Worm (Caenorhabditis elegans) whole organism, mixed stage, embryonic: ENCODE data around the gene clec-258.

ENCODE experiments used
- M03D4.4 ChIP-seq: sonication (generic microtip); optimal IDR thresholded peaks from 2 replicates; lab custom pipeline; 2017; ENCODE audit warnings: mild to moderate bottlenecking, missing genetic modification characterization, missing compliant biosample characterization
- bed-3 ChIP-seq: fragments of 200-800 bp; sonication (Bioruptor generic); optimal IDR thresholded peaks from 3 replicates; lab custom pipeline; 2018; ENCODE audit warnings: mild to moderate bottlenecking, missing genetic modification characterization, moderate library complexity, missing compliant biosample characterization
- blmp-1 ChIP-seq: fragments of 150-350 bp; optimal IDR thresholded peaks from 2 replicates; lab custom pipeline; 2014; ENCODE audit warnings: missing biosample characterization, missing genetic modification characterization
- ceh-39 ChIP-seq: fragments of 150-350 bp; optimal IDR thresholded peaks from 2 replicates; lab custom pipeline; 2014; ENCODE audit warnings: missing biosample characterization, missing genetic modification characterization
- ceh-43 ChIP-seq: fragments of 200-800 bp; sonication (Bioruptor generic); optimal IDR thresholded peaks from 2 replicates; lab custom pipeline; 2018; ENCODE audit warnings: mild to moderate bottlenecking, missing genetic modification characterization, moderate library complexity, missing compliant biosample characterization
- ceh-83 ChIP-seq: fragments of 200-800 bp; sonication (Bioruptor generic); optimal IDR thresholded peaks from 2 replicates; lab custom pipeline; 2018; ENCODE audit warnings: mild to moderate bottlenecking, missing genetic modification characterization, missing compliant biosample characterization
- ces-1 ChIP-seq: fragments of 150-350 bp; optimal IDR thresholded peaks from 2 replicates; lab custom pipeline; 2014; ENCODE audit warnings: missing biosample characterization, missing genetic modification reagents, missing genetic modification characterization
- cnd-1 ChIP-seq: fragments of 200-800 bp; sonication (Bioruptor generic); optimal IDR thresholded peaks from 2 replicates; lab custom pipeline; 2018; ENCODE audit warnings: mild to moderate bottlenecking, missing genetic modification characterization, missing compliant biosample characterization
- elt-1 ChIP-seq: sonication (generic microtip); optimal IDR thresholded peaks from 2 replicates; lab custom pipeline; 2017; ENCODE audit warnings: missing genetic modification characterization, mild to moderate bottlenecking, missing compliant biosample characterization, antibody characterized with exemption, moderate library complexity, borderline replicate concordance; ENCODE audit not compliant: insufficient read depth
- elt-3 ChIP-seq: fragments of 150-350 bp; optimal IDR thresholded peaks from 2 replicates; lab custom pipeline; 2014; ENCODE audit warnings: missing biosample characterization, missing genetic modification characterization
- ham-2 ChIP-seq: fragments of 200-800 bp; sonication (Bioruptor generic); optimal IDR thresholded peaks from 2 replicates; lab custom pipeline; 2018; ENCODE audit warnings: mild to moderate bottlenecking, missing genetic modification characterization, missing compliant biosample characterization
- hlh-1 ChIP-seq: fragments of 150-350 bp; optimal IDR thresholded peaks from 2 replicates; lab custom pipeline; 2014; ENCODE audit warnings: missing biosample characterization, missing genetic modification reagents, missing genetic modification characterization
- lin-13 ChIP-seq: fragments of 150-350 bp; optimal IDR thresholded peaks from 2 replicates; lab custom pipeline; 2014; ENCODE audit warnings: missing biosample characterization, missing genetic modification characterization
- lin-32 ChIP-seq: fragments of 200-800 bp; sonication (Bioruptor generic); optimal IDR thresholded peaks from 2 replicates; lab custom pipeline; 2018; ENCODE audit warnings: mild to moderate bottlenecking, missing genetic modification characterization, missing compliant biosample characterization
- lsy-2 ChIP-seq: fragments of 150-350 bp; optimal IDR thresholded peaks from 2 replicates; lab custom pipeline; 2014; ENCODE audit warnings: missing biosample characterization, missing genetic modification characterization
- mls-2 ChIP-seq: sonication (generic microtip); optimal IDR thresholded peaks from 2 replicates; lab custom pipeline; 2016; ENCODE audit warnings: mild to moderate bottlenecking, missing genetic modification characterization, moderate library complexity, missing compliant biosample characterization
- nhr-12 ChIP-seq: fragments of 150-350 bp; optimal IDR thresholded peaks from 2 replicates; lab custom pipeline; 2014; ENCODE audit warnings: missing biosample characterization, missing genetic modification characterization
- nhr-2 ChIP-seq: fragments of 150-350 bp; optimal IDR thresholded peaks from 2 replicates; lab custom pipeline; 2014; ENCODE audit warnings: missing biosample characterization, missing genetic modification characterization
- nhr-237 ChIP-seq: fragments of 150-350 bp; optimal IDR thresholded peaks from 2 replicates; lab custom pipeline; 2014; ENCODE audit warnings: missing biosample characterization, missing genetic modification characterization
- pha-4 ChIP-seq: fragments of 150-350 bp; optimal IDR thresholded peaks from 2 replicates; lab custom pipeline; 2018; ENCODE audit warnings: missing biosample characterization, missing genetic modification reagents, missing genetic modification characterization
- sem-2 ChIP-seq: fragments of 200-800 bp; sonication (Bioruptor generic); optimal IDR thresholded peaks from 2 replicates; lab custom pipeline; 2018; ENCODE audit warnings: mild to moderate bottlenecking, missing genetic modification characterization, missing compliant biosample characterization
- snpc-4 ChIP-seq: fragments of 150-350 bp; optimal IDR thresholded peaks from 2 replicates; lab custom pipeline; 2014; ENCODE audit warnings: missing biosample characterization, missing genetic modification characterization
- sptf-1 ChIP-seq: sonication (generic microtip); optimal IDR thresholded peaks from 2 replicates; lab custom pipeline; 2017; ENCODE audit warnings: mild to moderate bottlenecking, missing genetic modification characterization, moderate library complexity, missing compliant biosample characterization
- tbx-8 ChIP-seq: fragments of 200-800 bp; sonication (Bioruptor generic); optimal IDR thresholded peaks from 2 replicates; lab custom pipeline; 2018; ENCODE audit warnings: mild to moderate bottlenecking, missing genetic modification characterization, moderate library complexity, missing compliant biosample characterization
- unc-120 ChIP-seq: sonication (generic microtip); optimal IDR thresholded peaks from 2 replicates; lab custom pipeline; 2017; ENCODE audit warnings: missing genetic modification characterization, missing compliant biosample characterization; ENCODE audit not compliant: poor library complexity, severe bottlenecking
- unc-39 ChIP-seq: fragments of 150-350 bp; optimal IDR thresholded peaks from 2 replicates; lab custom pipeline; 2014; ENCODE audit warnings: missing biosample characterization, missing genetic modification characterization
- unc-62 ChIP-seq: fragments of 150-350 bp; optimal IDR thresholded peaks from 2 replicates; lab custom pipeline; 2014; ENCODE audit warnings: missing biosample characterization, missing genetic modification reagents, missing genetic modification characterization
- zip-8 ChIP-seq: fragments of 150-350 bp; optimal IDR thresholded peaks from 2 replicates; lab custom pipeline; 2014; ENCODE audit warnings: missing biosample characterization, missing genetic modification characterization
- ztf-11 ChIP-seq: fragments of 150-350 bp; optimal IDR thresholded peaks from 2 replicates; lab custom pipeline; 2014; ENCODE audit warnings: missing biosample characterization, missing genetic modification characterization

Gene clec-258

ce11 chrV:19759282-19759681 is 29.0 kb upstream of the clec-258 start:
- TF ChIP-seq lin-13 = no peak
- no peak for TF ChIP-seq M03D4.4 (tag; lab: Kevin White, UChicago)
- no peak for TF ChIP-seq lsy-2
- TF ChIP-seq ceh-83 (GFP tag; lab: Kevin White, UChicago) = no peak
- no peak for TF ChIP-seq snpc-4 (tag; lab: Kevin White, UChicago)
- TF ChIP-seq, all 35 proteins: peak for 0

ce11 chrV:19760751-19761150 is 27.5 kb upstream of the clec-258 start, which contains the start of gene M162.5:
M162.5 (plus strand) TSS chrV:19761051.
- TF ChIP-seq unc-120 (tag; lab: Kevin White, UChicago) (no peak), ham-2 (GFP tag; lab: Kevin White, UChicago) (no peak), ceh-43 (no peak), sem-2 (GFP tag; lab: Kevin White, UChicago) (no peak), nhr-12 (tag; lab: Kevin White, UChicago) (no peak), hlh-1 (tag; lab: Kevin White, UChicago) (no peak)
- TF ChIP-seq, all 35 proteins: peak for 0

ce11 chrV:19767719-19768118 is 20.5 kb upstream of the clec-258 start:
- TF ChIP-seq ceh-43 (no peak), cnd-1 (no peak), elt-1 (tag; lab: Kevin White, UChicago) (no peak), lin-32 (no peak), elt-3 (no peak), pha-4 (tag; lab: Kevin White, UChicago) (no peak), ceh-83 (GFP tag; lab: Kevin White, UChicago) (no peak), hlh-1 (tag; lab: Kevin White, UChicago) (no peak), unc-62 (GFP tag; lab: Kevin White, UChicago) (no peak), blmp-1 (no peak), nhr-2 (no peak), ceh-39 (tag; lab: Kevin White, UChicago) (no peak), unc-120 (tag; lab: Kevin White, UChicago) (no peak), sptf-1 (tag; lab: Kevin White, UChicago) (no peak), M03D4.4 (tag; lab: Kevin White, UChicago) (no peak), lsy-2 (no peak), mls-2 (tag; lab: Kevin White, UChicago) (no peak), nhr-237 (no peak), bed-3 (GFP tag; lab: Kevin White, UChicago) (no peak), snpc-4 (tag; lab: Kevin White, UChicago) (no peak)
- TF ChIP-seq, all 35 proteins: peak for 0

- no peak for TF ChIP-seq elt-1 (tag; lab: Kevin White, UChicago)
- TF ChIP-seq snpc-4 (tag; lab: Kevin White, UChicago) = no peak
- no peak for TF ChIP-seq tbx-8 (GFP tag; lab: Kevin White, UChicago)
- no peak for TF ChIP-seq M03D4.4 (tag; lab: Kevin White, UChicago)
- no peak for TF ChIP-seq unc-39
- TF ChIP-seq zip-8 (tag; lab: Kevin White, UChicago) = no peak
- TF ChIP-seq bed-3 (GFP tag; lab: Kevin White, UChicago) = no peak
- no peak for TF ChIP-seq pha-4 (tag; lab: Kevin White, UChicago)
- no peak for TF ChIP-seq blmp-1
These were observed 16.6 kb upstream of the clec-258 start, which contains the start of gene M162.15 for ce11 chrV:19771660-19772059. M162.15 (minus strand) TSS chrV:19771760.

- TF ChIP-seq unc-39 (no peak), nhr-237 (no peak), ces-1 (GFP tag; lab: Kevin White, UChicago) (no peak), nhr-2 (no peak), tbx-8 (GFP tag; lab: Kevin White, UChicago) (no peak), elt-1 (tag; lab: Kevin White, UChicago) (no peak), snpc-4 (tag; lab: Kevin White, UChicago) (no peak), ztf-11 (no peak), ceh-39 (tag; lab: Kevin White, UChicago) (no peak), pha-4 (tag; lab: Kevin White, UChicago) (no peak), ceh-43 (no peak), mls-2 (tag; lab: Kevin White, UChicago) (no peak)
These were observed 11.0 kb upstream of the clec-258 start, which contains the start of gene fbxa-118 for ce11 chrV:19777227-19777626. fbxa-118 (minus strand) TSS chrV:19777327.
